Worm (Caenorhabditis elegans) whole organism, L4 larva: Measurements from ENCODE around the gene F43H9.4.

Source experiments
- F26F4.8 ChIP-seq: fragments of 200-800 bp; sonication (Bioruptor generic); conservative IDR thresholded peaks from 2 replicates; pipeline ENCODE4 v1.3.6; 2022; ENCODE audit warnings: missing genetic modification characterization, missing compliant biosample characterization
- F37D6.2 ChIP-seq: sonication (generic microtip); optimal IDR thresholded peaks from 2 replicates; lab custom pipeline; 2016; ENCODE audit warnings: mild to moderate bottlenecking, missing genetic modification characterization, missing compliant biosample characterization
- F49E8.2 ChIP-seq: sonication (generic microtip); optimal IDR thresholded peaks from 2 replicates; lab custom pipeline; 2016; ENCODE audit warnings: missing compliant biosample characterization, mild to moderate bottlenecking, missing genetic modification characterization, borderline replicate concordance
- T20F7.1 ChIP-seq: fragments of 200-800 bp; sonication (Bioruptor generic); optimal IDR thresholded peaks from 2 replicates; lab custom pipeline; 2018; ENCODE audit warnings: mild to moderate bottlenecking, missing genetic modification characterization, missing compliant biosample characterization
- T26A8.4 ChIP-seq: fragments of 200-800 bp; sonication (Bioruptor generic); IDR thresholded peaks from 2 replicates; pipeline ENCODE4 v1.3.6; 2022; ENCODE audit warnings: missing genetic modification characterization, missing compliant biosample characterization
- Y5F2A.4 ChIP-seq: fragments of 200-800 bp; sonication (Bioruptor generic); optimal IDR thresholded peaks from 2 replicates; lab custom pipeline; 2018; ENCODE audit warnings: mild to moderate bottlenecking, missing genetic modification characterization, missing compliant biosample characterization
- aha-1 ChIP-seq: fragments of 150-350 bp; peaks from one replicate; lab custom pipeline; 2014; ENCODE audit warnings: missing biosample characterization, missing genetic modification characterization
- ama-1 ChIP-seq: fragments of 150-350 bp; optimal IDR thresholded peaks from 2 replicates; lab custom pipeline; 2014; ENCODE audit warnings: inconsistent platforms, mixed read lengths
- arid-1 ChIP-seq: fragments of 200-800 bp; sonication (Bioruptor generic); conservative IDR thresholded peaks from 2 replicates; pipeline ENCODE4 v1.3.6; 2022; ENCODE audit warnings: missing genetic modification reagents, missing genetic modification characterization, missing compliant biosample characterization
- attf-4 ChIP-seq: sonication (generic microtip); optimal IDR thresholded peaks from 3 replicates; lab custom pipeline; 2017; ENCODE audit warnings: missing biosample characterization, missing genetic modification characterization
- ceh-20 ChIP-seq: fragments of 200-800 bp; sonication (Bioruptor generic); IDR thresholded peaks from 2 replicates; pipeline ENCODE4 v1.3.6; 2022; ENCODE audit warnings: missing genetic modification reagents, missing genetic modification characterization, missing compliant biosample characterization
- ceh-62 ChIP-seq: sonication (generic microtip); optimal IDR thresholded peaks from 2 replicates; lab custom pipeline; 2017; ENCODE audit warnings: missing biosample characterization, missing genetic modification characterization
- ces-1 ChIP-seq: fragments of 150-350 bp; sonication (generic microtip); optimal IDR thresholded peaks from 4 replicates; lab custom pipeline; 2014; ENCODE audit warnings: missing biosample characterization, missing genetic modification reagents, missing genetic modification characterization
- cey-2 ChIP-seq: sonication (generic microtip); optimal IDR thresholded peaks from 3 replicates; lab custom pipeline; 2017; ENCODE audit warnings: missing genetic modification characterization, mild to moderate bottlenecking, missing compliant biosample characterization, antibody characterized with exemption, borderline replicate concordance; ENCODE audit not compliant: insufficient read depth
- ctbp-1 ChIP-seq: fragments of 200-800 bp; sonication (Bioruptor generic); IDR thresholded peaks from 2 replicates; pipeline ENCODE4 v1.3.6; 2022; ENCODE audit warnings: missing genetic modification reagents, missing genetic modification characterization, missing compliant biosample characterization
- daf-16 ChIP-seq, 3 experiments: sonication (generic microtip); optimal IDR thresholded peaks; 2 replicates each; lab custom pipeline; 2016 to 2017; ENCODE audit warnings: missing genetic modification characterization in 3 of 3, missing genetic modification reagents in 3 of 3, mild to moderate bottlenecking in 2 of 3, missing compliant biosample characterization in 2 of 3, missing biosample characterization in 1 of 3, moderate library complexity in 1 of 3
- daf-19 ChIP-seq: fragments of 200-800 bp; sonication (Bioruptor generic); conservative IDR thresholded peaks from 2 replicates; pipeline ENCODE4 v1.3.6; 2022; ENCODE audit warnings: missing genetic modification characterization, missing compliant biosample characterization
- dmd-8 ChIP-seq: fragments of 200-800 bp; sonication (Bioruptor generic); IDR thresholded peaks from 2 replicates; pipeline ENCODE4 v1.3.6; 2022; ENCODE audit warnings: missing genetic modification characterization, missing compliant biosample characterization
- dmd-9 ChIP-seq: fragments of 200-800 bp; sonication (Bioruptor generic); IDR thresholded peaks from 2 replicates; pipeline ENCODE4 v1.3.6; 2022; ENCODE audit warnings: missing genetic modification reagents, missing genetic modification characterization, missing compliant biosample characterization
- dpl-1 ChIP-seq: fragments of 150-350 bp; optimal IDR thresholded peaks from 2 replicates; lab custom pipeline; 2014; ENCODE audit warnings: missing biosample characterization, missing genetic modification reagents, missing genetic modification characterization
- duxl-1 ChIP-seq: sonication (generic microtip); optimal IDR thresholded peaks from 2 replicates; lab custom pipeline; 2016; ENCODE audit warnings: mild to moderate bottlenecking, missing genetic modification characterization, moderate library complexity, missing compliant biosample characterization; ENCODE audit not compliant: poor library complexity
- dve-1 ChIP-seq: sonication (generic microtip); optimal IDR thresholded peaks from 2 replicates; lab custom pipeline; 2017; ENCODE audit warnings: antibody characterized with exemption, mild to moderate bottlenecking, missing genetic modification characterization, missing compliant biosample characterization; ENCODE audit not compliant: insufficient read depth
- egl-27 ChIP-seq: sonication (generic microtip); optimal IDR thresholded peaks from 3 replicates; lab custom pipeline; 2017; ENCODE audit warnings: missing biosample characterization, missing genetic modification reagents, missing genetic modification characterization
- egl-43 ChIP-seq: fragments of 200-800 bp; sonication (Bioruptor generic); IDR thresholded peaks from 2 replicates; pipeline ENCODE4 v1.3.6; 2022; ENCODE audit warnings: missing genetic modification reagents, missing genetic modification characterization, missing compliant biosample characterization
- hlh-30 ChIP-seq: sonication (generic microtip); optimal IDR thresholded peaks from 2 replicates; lab custom pipeline; 2017; ENCODE audit warnings: antibody characterized with exemption, mild to moderate bottlenecking, missing genetic modification characterization, missing compliant biosample characterization; ENCODE audit not compliant: insufficient read depth
- jun-1 ChIP-seq: fragments of 150-350 bp; optimal IDR thresholded peaks from 2 replicates; lab custom pipeline; 2014; ENCODE audit warnings: missing biosample characterization, missing genetic modification reagents, missing genetic modification characterization
- lin-1 ChIP-seq: fragments of 200-800 bp; sonication (Bioruptor generic); IDR thresholded peaks from 2 replicates; pipeline ENCODE4 v1.3.6; 2022; ENCODE audit warnings: missing genetic modification reagents, missing genetic modification characterization, missing compliant biosample characterization
- lin-15B ChIP-seq: fragments of 150-350 bp; sonication (generic microtip); optimal IDR thresholded peaks from 3 replicates; lab custom pipeline; 2014; ENCODE audit warnings: missing biosample characterization, missing genetic modification characterization
- lin-38 ChIP-seq: fragments of 200-800 bp; sonication (Bioruptor generic); IDR thresholded peaks from 2 replicates; pipeline ENCODE4 v1.3.6; 2022; ENCODE audit warnings: missing genetic modification reagents, missing genetic modification characterization, missing compliant biosample characterization
- lin-39 ChIP-seq: fragments of 150-350 bp; optimal IDR thresholded peaks from 2 replicates; lab custom pipeline; 2014; ENCODE audit warnings: missing biosample characterization, missing genetic modification reagents, missing genetic modification characterization
- mes-2 ChIP-seq: sonication (generic microtip); optimal IDR thresholded peaks from 2 replicates; lab custom pipeline; 2016; ENCODE audit warnings: missing genotype, mild to moderate bottlenecking, missing genetic modification characterization, missing compliant biosample characterization; ENCODE audit not compliant: poor library complexity, severe bottlenecking
- mxl-2 ChIP-seq: fragments of 200-800 bp; sonication (Bioruptor generic); conservative IDR thresholded peaks from 2 replicates; pipeline ENCODE4 v1.3.6; 2022; ENCODE audit warnings: missing genetic modification reagents, missing genetic modification characterization, missing compliant biosample characterization
- nhr-102 ChIP-seq: sonication (generic microtip); optimal IDR thresholded peaks from 2 replicates; lab custom pipeline; 2016; ENCODE audit warnings: mild to moderate bottlenecking, missing genetic modification characterization, moderate library complexity, missing compliant biosample characterization
- nhr-237 ChIP-seq: sonication (generic microtip); optimal IDR thresholded peaks from 2 replicates; lab custom pipeline; 2017; ENCODE audit warnings: missing biosample characterization, missing genetic modification characterization
- nhr-41 ChIP-seq: fragments of 200-800 bp; sonication (Bioruptor generic); IDR thresholded peaks from 2 replicates; pipeline ENCODE4 v1.3.6; 2022; ENCODE audit warnings: missing genetic modification reagents, missing genetic modification characterization, missing compliant biosample characterization
- nhr-48 ChIP-seq: sonication (generic microtip); optimal IDR thresholded peaks from 2 replicates; lab custom pipeline; 2016; ENCODE audit warnings: mild to moderate bottlenecking, missing genetic modification characterization, missing compliant biosample characterization
- pha-4 ChIP-seq, 2 experiments: fragments of 150-350 bp in 1 of 2; fragments of 200-800 bp in 1 of 2; sonication (Bioruptor generic) in 1 of 2; IDR thresholded peaks in 1 of 2; optimal IDR thresholded peaks in 1 of 2; 2 replicates each; pipeline versions ENCODE4 v1.3.6 to Lab custom; 2014 to 2022; ENCODE audit warnings: missing genetic modification characterization in 2 of 2, missing genetic modification reagents in 2 of 2, missing biosample characterization in 1 of 2, missing compliant biosample characterization in 1 of 2
- sdz-12 ChIP-seq: fragments of 200-800 bp; sonication (Bioruptor generic); optimal IDR thresholded peaks from 2 replicates; lab custom pipeline; 2018; ENCODE audit warnings: mild to moderate bottlenecking, missing genetic modification characterization, missing compliant biosample characterization
- set-16 ChIP-seq: fragments of 200-800 bp; sonication (Bioruptor generic); IDR thresholded peaks from 2 replicates; pipeline ENCODE4 v1.3.6; 2022; ENCODE audit warnings: missing genetic modification reagents, missing genetic modification characterization, missing compliant biosample characterization
- skn-1 ChIP-seq: fragments of 150-350 bp; optimal IDR thresholded peaks from 2 replicates; lab custom pipeline; 2014; ENCODE audit warnings: missing biosample characterization, missing genetic modification characterization
- snpc-1.2 ChIP-seq: fragments of 200-800 bp; sonication (Bioruptor generic); IDR thresholded peaks from 2 replicates; pipeline ENCODE4 v1.3.6; 2022; ENCODE audit warnings: missing genetic modification reagents, missing genetic modification characterization, missing compliant biosample characterization
- snpc-4 ChIP-seq: fragments of 150-350 bp; optimal IDR thresholded peaks from 2 replicates; lab custom pipeline; 2014; ENCODE audit warnings: missing biosample characterization, missing genetic modification characterization
- unc-130 ChIP-seq: sonication (generic microtip); optimal IDR thresholded peaks from 2 replicates; lab custom pipeline; 2016; ENCODE audit warnings: missing genetic modification reagents, missing genetic modification characterization, missing compliant biosample characterization
- zfp-2 ChIP-seq: sonication (generic microtip); optimal IDR thresholded peaks from 2 replicates; lab custom pipeline; 2016; ENCODE audit warnings: mild to moderate bottlenecking, missing genetic modification characterization, missing compliant biosample characterization
- zfp-3 ChIP-seq: fragments of 200-800 bp; sonication (Bioruptor generic); conservative IDR thresholded peaks from 2 replicates; pipeline ENCODE4 v1.3.6; 2022; ENCODE audit warnings: missing genetic modification reagents, missing genetic modification characterization, missing compliant biosample characterization
- ztf-7 ChIP-seq: fragments of 150-350 bp; optimal IDR thresholded peaks from 2 replicates; lab custom pipeline; 2014; ENCODE audit warnings: missing biosample characterization, missing genetic modification characterization

Gene F43H9.4

DNA sequence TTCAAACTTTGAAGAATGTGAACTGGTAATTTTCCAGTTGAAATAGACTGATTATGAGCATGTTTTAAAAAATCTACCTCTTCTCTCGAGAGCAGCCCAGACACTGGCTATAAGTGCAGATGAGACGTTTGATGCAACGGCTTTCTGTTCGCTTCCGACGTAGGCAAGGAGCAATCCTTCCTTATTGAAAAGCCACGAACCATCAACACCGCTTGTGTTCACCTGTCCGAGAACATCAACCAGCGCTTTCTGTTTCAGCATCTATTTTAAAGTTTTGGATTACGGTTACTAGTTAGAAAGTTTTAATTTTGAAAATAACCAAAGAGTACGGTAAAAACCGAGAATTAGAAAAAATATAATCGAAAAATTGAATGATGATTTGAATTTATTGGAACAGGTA, 15.7 kb upstream of the F43H9.4 start, which contains the start of gene lmtr-2 (continued):
- TF ChIP-seq zfp-2 (tag; lab: Kevin White, UChicago), result no peak

DNA sequence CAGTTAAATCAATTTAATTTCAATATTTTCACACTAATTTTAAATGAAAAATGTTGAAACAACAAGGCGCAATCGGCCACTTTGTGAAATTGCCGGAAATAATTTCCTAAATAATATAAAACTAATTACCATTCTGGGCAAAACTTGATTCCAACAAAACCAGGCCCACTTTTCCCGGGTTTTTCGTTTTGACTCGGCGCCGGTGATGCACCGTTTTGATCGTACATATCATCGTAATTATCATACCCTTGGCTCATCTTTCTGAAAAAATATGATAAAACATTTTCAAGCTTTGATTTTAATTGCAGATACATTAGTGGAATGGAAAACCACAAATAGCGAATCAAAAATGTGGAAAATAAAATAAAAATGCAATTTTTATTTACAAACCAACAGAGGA, 14.5 kb upstream of the F43H9.4 start, which contains the start of gene rpb-9:
rpb-9 (minus strand) TSS at position 314 of the 400 bp plus-strand sequence.
- TF ChIP-seq zfp-3 (no peak), lin-38 (GFP tag; lab: Robert Waterston, UW) (peak; percentile 39), arid-1 (no peak), ama-1 (lab: Kevin White, UChicago) (peak; percentile 57), T26A8.4 (GFP tag; lab: Robert Waterston, UW) (peak; percentile 43; the same call in 1 of the 2 replicates), dve-1 (tag; lab: Kevin White, UChicago) (peak; percentile 1), nhr-102 (peak; percentile 4), aha-1 (tag; lab: Kevin White, UChicago) (no peak), daf-16 (GFP tag; optimal IDR thresholded peaks at IDR 0.05; lab: Kevin White, UChicago) (no peak), daf-16 (tag; optimal IDR thresholded peaks at IDR 0.05; lab: Kevin White, UChicago) (peak; percentile 3), daf-19 (GFP tag; lab: Robert Waterston, UW) (no peak), mes-2 (peak; percentile 35), pha-4 (GFP tag; IDR thresholded peaks at IDR 0.05; lab: Robert Waterston, UW) (no peak), pha-4 (tag; optimal IDR thresholded peaks at IDR 0.05; lab: Kevin White, UChicago) (no peak), F49E8.2 (peak; percentile 8), lin-1 (GFP tag; lab: Robert Waterston, UW) (peak; percentile 53; the same call in 1 of the 2 replicates)

DNA sequence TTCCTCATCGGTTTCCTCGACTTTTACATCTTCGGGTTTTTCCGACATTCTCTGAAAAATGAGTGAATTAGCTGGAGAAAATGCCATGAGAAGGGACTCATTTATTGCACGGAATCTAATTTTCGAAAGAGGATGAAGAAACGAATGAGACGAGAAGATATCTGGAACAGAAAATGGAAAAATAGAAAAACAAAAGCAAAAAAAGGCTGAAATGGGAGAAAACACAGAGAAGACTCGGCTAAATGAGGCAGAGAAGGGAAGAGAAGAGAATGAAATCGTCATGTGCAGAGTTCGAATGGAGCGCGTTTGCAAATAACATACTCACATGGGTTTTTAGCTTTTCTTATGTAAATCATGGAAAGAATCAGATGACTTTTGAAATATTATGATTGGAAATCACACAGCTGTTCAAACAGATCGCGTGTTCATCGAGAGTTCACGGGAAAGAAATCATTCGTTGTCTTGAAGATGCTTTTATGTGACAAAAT, 12.6 kb upstream of the F43H9.4 start, which contains the start of gene Y97E10AR.6:
Y97E10AR.6 (minus strand) TSS at position 51 of the 488 bp plus-strand sequence.
- TF ChIP-seq set-16 (GFP tag; lab: Robert Waterston, UW) (no peak), ces-1 (GFP tag; lab: Kevin White, UChicago) (no peak), snpc-4 (no peak), duxl-1 (no peak), jun-1 (tag; lab: Kevin White, UChicago) (no peak), nhr-41 (GFP tag; lab: Robert Waterston, UW) (no peak), ctbp-1 (no peak), F26F4.8 (GFP tag; lab: Robert Waterston, UW) (no peak), ceh-62 (no peak), snpc-1.2 (GFP tag; lab: Robert Waterston, UW) (no peak), ceh-20 (no peak), T26A8.4 (GFP tag; lab: Robert Waterston, UW) (no peak), lin-39 (tag; lab: Kevin White, UChicago) (no peak), dmd-8 (GFP tag; lab: Robert Waterston, UW) (no peak), lin-15B (tag; lab: Kevin White, UChicago) (no peak), F49E8.2 (no peak), nhr-48 (tag; lab: Kevin White, UChicago) (no peak), nhr-237 (no peak), dpl-1 (GFP tag; lab: Kevin White, UChicago) (no peak), egl-43 (no peak), egl-27 (tag; lab: Kevin White, UChicago) (no peak), dmd-9 (GFP tag; lab: Robert Waterston, UW) (no peak), mxl-2 (no peak), F37D6.2 (no peak), T20F7.1 (GFP tag; lab: Kevin White, UChicago) (peak; percentile 31), skn-1 (tag; lab: Kevin White, UChicago) (no peak), attf-4 (tag; lab: Kevin White, UChicago) (no peak), cey-2 (tag; lab: Kevin White, UChicago) (no peak), sdz-12 (GFP tag; lab: Kevin White, UChicago) (no peak), hlh-30 (tag; lab: Kevin White, UChicago) (peak; percentile 98), Y5F2A.4 (GFP tag; lab: Kevin White, UChicago) (no peak), ztf-7 (tag; lab: Kevin White, UChicago) (peak; percentile 23), zfp-2 (tag; lab: Kevin White, UChicago) (no peak), unc-130 (GFP tag; lab: Kevin White, UChicago) (no peak)
